Fruit fly (Drosophila melanogaster) whole organism: ENCODE data around the gene Nhe1.

Source experiments
- Dll ChIP-seq: fragments of >200 bp; optimal IDR thresholded peaks from 2 replicates; lab custom pipeline; 2017
- EcR ChIP-seq, 2 experiments: fragments of >200 bp; optimal IDR thresholded peaks; 2 replicates each; lab custom pipeline; 2017; ENCODE audit warnings: missing biosample characterization in 2 of 2, missing genetic modification characterization in 2 of 2, missing genetic modification reagents in 2 of 2
- pan ChIP-seq: fragments of >200 bp; optimal IDR thresholded peaks from 2 replicates; lab custom pipeline; 2017
- psq ChIP-seq: fragments of >200 bp; optimal IDR thresholded peaks from 2 replicates; lab custom pipeline; 2017
- usp ChIP-seq: fragments of >200 bp; optimal IDR thresholded peaks from 2 replicates; lab custom pipeline; 2017; ENCODE audit warnings: missing biosample characterization, missing genetic modification characterization, mixed read lengths

DNA sequence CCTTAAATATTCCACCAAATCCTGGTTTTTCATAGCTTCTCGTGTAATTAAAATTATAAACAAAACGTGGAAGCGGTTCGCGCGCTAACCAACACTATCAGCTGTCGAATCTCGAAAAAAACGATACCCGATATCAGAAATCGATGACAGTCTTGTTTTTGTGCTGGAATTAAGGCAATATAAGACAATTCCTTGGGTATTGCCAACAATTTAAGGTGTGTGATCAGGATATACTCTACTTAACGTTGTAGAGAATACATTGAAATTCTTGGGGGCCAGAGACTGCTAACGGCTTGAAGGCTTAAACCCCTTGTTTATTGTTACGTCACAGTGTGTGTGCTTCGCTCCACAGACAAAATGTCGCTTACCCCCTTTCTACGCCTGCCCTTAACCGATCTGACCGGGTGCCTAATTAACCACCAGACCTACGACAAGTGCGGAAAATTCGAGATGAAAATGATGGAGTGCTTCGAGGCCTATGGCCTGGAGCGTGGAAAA is 48.7 kb upstream of the Nhe1 start, which contains the start of gene Pus10:
- no peak for TF ChIP-seq pan (lab: Kevin White, UChicago)
- TF ChIP-seq Dll (lab: Kevin White, UChicago) = no peak
- TF ChIP-seq EcR (GFP tag; optimal IDR thresholded peaks at IDR 0.05; lab: Kevin White, UChicago) = no peak
- no peak for TF ChIP-seq usp (GFP tag; lab: Kevin White, UChicago)
- no peak for TF ChIP-seq psq (lab: Kevin White, UChicago)
